Worm (Caenorhabditis elegans): ENCODE results near the gene arl-1.

arl-1 gene

DNA sequence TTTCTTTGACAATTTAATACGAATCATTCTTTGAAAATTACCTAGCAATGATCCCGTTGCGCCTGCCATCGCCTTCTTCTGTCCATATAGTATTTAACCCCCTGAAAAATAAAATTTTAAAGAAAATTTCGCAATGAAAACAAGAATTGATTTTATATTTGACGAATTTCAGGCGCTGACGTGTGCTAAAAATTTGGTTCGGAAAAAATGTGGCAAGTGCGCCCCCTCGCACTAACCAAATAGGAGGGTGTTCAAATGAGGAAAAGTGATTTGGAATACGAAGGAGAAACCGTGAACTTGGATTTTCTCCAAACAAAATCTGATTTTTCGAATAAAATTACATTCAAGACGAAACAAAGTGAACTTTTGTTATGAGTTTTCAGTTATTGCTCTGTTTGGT is 15.8 kb upstream of the arl-1 start, which contains the start of gene stc-1 (continued):
- no peak for TF ChIP-seq lin-39 (tag; optimal IDR thresholded peaks at IDR 0.05)
- TF ChIP-seq zag-1 (tag; optimal IDR thresholded peaks at IDR 0.05), result no peak
- peak; percentile 45 for TF ChIP-seq pqm-1 (tag; optimal IDR thresholded peaks at IDR 0.05)
- TF ChIP-seq nhr-11 (tag; optimal IDR thresholded peaks at IDR 0.05), result no peak

DNA sequence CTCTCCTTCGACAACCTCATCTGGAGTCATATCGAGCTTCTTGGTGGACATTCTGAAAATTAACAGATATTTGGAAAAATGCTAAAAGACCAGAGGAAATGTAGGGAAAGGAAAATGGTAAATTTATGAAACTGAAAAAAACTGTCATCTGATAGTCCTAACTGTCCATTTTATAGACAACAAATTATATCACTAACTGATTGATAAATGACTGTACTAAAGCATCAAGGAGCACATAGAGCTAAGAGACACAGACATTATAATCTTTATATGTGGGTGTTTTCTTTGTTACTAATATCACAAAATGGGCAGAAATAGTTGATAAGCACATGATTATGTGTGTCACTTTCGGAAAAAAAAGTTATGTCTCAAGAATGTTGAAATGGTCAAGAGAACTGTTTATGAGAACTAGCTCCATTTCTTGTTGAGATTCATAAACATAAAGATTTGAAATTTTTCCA is 15.0 kb upstream of the arl-1 start, which contains the start of gene F54C9.3:
TSS of gene F54C9.3 (minus strand) at position 51 of the 461 bp plus-strand sequence.
- TF ChIP-seq pqm-1 (tag; optimal IDR thresholded peaks at IDR 0.05) (peak; percentile 98), pha-4 (tag; optimal IDR thresholded peaks at IDR 0.05) (peak; percentile 80), lin-15B (tag; optimal IDR thresholded peaks at IDR 0.05) (no peak), nhr-25 (tag; optimal IDR thresholded peaks at IDR 0.05) (no peak), nhr-76 (tag; optimal IDR thresholded peaks at IDR 0.05) (no peak), jun-1 (tag; optimal IDR thresholded peaks at IDR 0.05) (peak; percentile 55), fkh-10 (GFP tag; optimal IDR thresholded peaks at IDR 0.05) (no peak), ceh-82 (tag; optimal IDR thresholded peaks at IDR 0.05) (no peak), ztf-4 (tag; optimal IDR thresholded peaks at IDR 0.05) (no peak), nhr-77 (tag; optimal IDR thresholded peaks at IDR 0.05) (no peak), daf-12 (tag; optimal IDR thresholded peaks at IDR 0.05) (no peak), elt-2 (tag; optimal IDR thresholded peaks at IDR 0.05) (peak; percentile 95), ceh-28 (tag; optimal IDR thresholded peaks at IDR 0.05) (no peak)

DNA sequence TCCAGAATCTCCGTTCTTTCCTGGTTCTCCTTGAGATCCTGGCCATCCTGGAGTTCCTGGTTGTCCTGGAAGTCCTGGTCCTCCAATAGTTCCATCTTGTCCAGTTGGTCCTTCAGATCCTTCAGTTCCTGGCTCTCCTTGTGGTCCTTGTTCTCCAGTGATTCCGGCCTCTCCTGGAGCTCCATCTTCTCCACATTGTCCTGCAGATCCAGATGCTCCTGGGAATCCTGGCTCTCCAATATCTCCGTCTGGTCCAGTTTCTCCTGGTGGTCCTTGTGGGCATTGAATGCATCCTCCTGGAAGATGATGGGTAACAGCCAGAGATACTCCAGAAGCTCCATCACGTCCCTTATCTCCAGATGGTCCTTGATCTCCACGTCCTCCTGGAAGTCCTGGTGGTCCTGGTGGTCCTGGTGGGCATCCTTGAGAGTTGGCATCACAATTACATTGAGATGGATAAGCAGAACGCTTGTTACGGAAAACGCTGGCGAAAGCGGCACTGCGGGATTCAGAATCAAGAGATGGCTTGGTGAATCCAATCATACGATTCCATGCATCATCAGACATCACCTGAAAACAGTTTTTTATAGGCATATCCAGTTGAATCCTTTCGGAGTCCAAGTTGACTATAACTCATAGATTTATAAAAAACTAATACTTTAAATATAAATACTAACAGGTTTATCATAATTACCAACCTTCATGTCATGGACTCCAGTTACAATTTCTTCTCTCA is 13.4 kb upstream of the arl-1 start:
- TF ChIP-seq nhr-11 (tag; optimal IDR thresholded peaks at IDR 0.05) (no peak), elt-2 (tag; optimal IDR thresholded peaks at IDR 0.05) (no peak), sea-2 (GFP tag; optimal IDR thresholded peaks at IDR 0.05) (no peak), pqm-1 (tag; optimal IDR thresholded peaks at IDR 0.05) (no peak), fkh-2 (tag; optimal IDR thresholded peaks at IDR 0.05) (no peak), tbx-2 (tag; optimal IDR thresholded peaks at IDR 0.05) (no peak), lsy-12 (tag; optimal IDR thresholded peaks at IDR 0.05) (no peak), unc-39 (tag; optimal IDR thresholded peaks at IDR 0.05) (no peak)

DNA sequence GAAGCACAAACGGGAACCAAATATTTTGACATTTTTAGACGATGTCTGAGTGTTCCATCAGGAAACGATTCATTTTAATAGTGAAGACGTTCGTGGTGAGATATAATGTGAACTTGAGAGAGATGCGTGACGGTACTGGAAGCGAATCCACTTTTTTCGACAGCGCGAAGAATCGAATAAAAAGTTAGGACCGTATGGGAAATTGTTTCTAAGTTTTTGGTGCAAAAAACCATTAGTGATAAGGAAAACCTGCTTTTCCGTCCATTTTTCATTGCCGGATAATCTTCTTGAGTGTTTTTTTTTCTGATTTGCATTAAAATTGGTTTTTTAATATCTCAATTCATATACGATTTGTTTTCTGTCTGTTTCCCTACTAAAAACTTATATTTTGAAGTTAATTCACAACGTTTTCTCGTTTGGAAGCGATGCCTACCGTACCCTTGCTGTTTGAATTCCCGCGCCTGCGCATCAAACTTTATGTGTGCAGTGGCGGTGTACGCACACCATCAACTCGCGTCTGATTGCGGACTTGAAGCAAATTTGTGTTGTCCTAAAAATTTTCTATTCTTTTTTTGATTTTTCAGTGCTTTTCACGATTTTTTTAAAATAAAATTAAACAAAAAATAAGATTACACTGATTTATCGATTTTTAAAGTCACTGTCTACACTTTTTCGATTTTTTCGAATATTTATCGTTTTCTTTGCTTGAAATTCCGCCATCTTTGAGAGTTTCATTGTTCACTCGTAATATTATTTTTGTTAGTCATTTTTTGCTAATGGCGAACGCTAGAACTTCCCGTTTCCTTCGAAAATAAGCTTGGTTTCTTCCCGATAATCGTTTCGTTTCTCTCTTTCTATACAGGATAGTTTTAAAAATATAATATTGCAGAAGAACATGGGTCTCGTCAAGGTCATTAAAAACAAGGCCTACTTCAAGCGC is 12.5 kb upstream of the arl-1 start, which contains the start of the genes col-38 and rpl-5:
TSS of gene col-38 (minus strand) at position 51 of the 940 bp plus-strand sequence.
TSS of gene rpl-5 (plus strand) at position 890 of the 940 bp plus-strand sequence.
- peak; percentile 87 for TF ChIP-seq egl-5 (tag; optimal IDR thresholded peaks at IDR 0.05)
- peak; percentile 78 for TF ChIP-seq snpc-4 (tag; optimal IDR thresholded peaks at IDR 0.05)
- no peak for TF ChIP-seq eor-1 (tag; optimal IDR thresholded peaks at IDR 0.05)
- TF ChIP-seq mdl-1 (tag; optimal IDR thresholded peaks at IDR 0.05), result no peak
- TF ChIP-seq ZK546.5 (tag; optimal IDR thresholded peaks at IDR 0.05), result peak; percentile 84
- peak; percentile 63 for TF ChIP-seq hmg-11 (tag; optimal IDR thresholded peaks at IDR 0.05)
- no peak for TF ChIP-seq nhr-28 (tag; optimal IDR thresholded peaks at IDR 0.05)
- no peak for TF ChIP-seq elt-3 (tag; optimal IDR thresholded peaks at IDR 0.05)
- TF ChIP-seq nhr-23 (tag; optimal IDR thresholded peaks at IDR 0.05), result peak; percentile 96
- TF ChIP-seq ztf-4 (tag; optimal IDR thresholded peaks at IDR 0.05), result peak; percentile 2
- TF ChIP-seq nhr-11 (tag; optimal IDR thresholded peaks at IDR 0.05), result peak; percentile 73
- TF ChIP-seq elt-1 (tag; optimal IDR thresholded peaks at IDR 0.05), result peak; percentile 23
- peak; percentile 51 for TF ChIP-seq pqm-1 (tag; optimal IDR thresholded peaks at IDR 0.05)
- peak; percentile 73 for TF ChIP-seq R02D3.7 (tag; optimal IDR thresholded peaks at IDR 0.05)
- TF ChIP-seq lsy-12 (tag; optimal IDR thresholded peaks at IDR 0.05), result peak; percentile 77
- TF ChIP-seq jun-1 (tag; optimal IDR thresholded peaks at IDR 0.05), result peak; percentile 66
- TF ChIP-seq nhr-76 (tag; optimal IDR thresholded peaks at IDR 0.05), result no peak
- peak; percentile 97 for TF ChIP-seq nfya-1 (tag; optimal IDR thresholded peaks at IDR 0.05; ENCODE audit: insufficient read depth)
- no peak for TF ChIP-seq fos-1 (tag; optimal IDR thresholded peaks at IDR 0.05)
- TF ChIP-seq nhr-43 (tag; optimal IDR thresholded peaks at IDR 0.05; ENCODE audit: poor library complexity, severe bottlenecking), result peak; percentile 66
- no peak for TF ChIP-seq unc-39 (tag; optimal IDR thresholded peaks at IDR 0.05)
- TF ChIP-seq ceh-82 (tag; optimal IDR thresholded peaks at IDR 0.05), result no peak
- peak; percentile 94 for TF ChIP-seq nhr-25 (tag; optimal IDR thresholded peaks at IDR 0.05)
- TF ChIP-seq ztf-11 (tag; optimal IDR thresholded peaks at IDR 0.05), result no peak
- peak; percentile 83 for TF ChIP-seq fkh-10 (GFP tag; optimal IDR thresholded peaks at IDR 0.05)
- peak; percentile 72 for TF ChIP-seq elt-2 (tag; optimal IDR thresholded peaks at IDR 0.05)
- TF ChIP-seq pha-4 (tag; optimal IDR thresholded peaks at IDR 0.05), result peak; percentile 99
- TF ChIP-seq nhr-12 (tag; optimal IDR thresholded peaks at IDR 0.05), result no peak
- peak; percentile 97 for TF ChIP-seq lin-15B (tag; optimal IDR thresholded peaks at IDR 0.05)
- TF ChIP-seq unc-62 (GFP tag; optimal IDR thresholded peaks at IDR 0.05), result peak; percentile 28
- TF ChIP-seq nhr-67 (tag; optimal IDR thresholded peaks at IDR 0.05), result no peak
- TF ChIP-seq nhr-77 (tag; optimal IDR thresholded peaks at IDR 0.05), result no peak
- peak; percentile 93 for TF ChIP-seq lin-39 (tag; optimal IDR thresholded peaks at IDR 0.05)
- no peak for TF ChIP-seq nhr-237 (tag; optimal IDR thresholded peaks at IDR 0.05)
- TF ChIP-seq skn-1 (tag; optimal IDR thresholded peaks at IDR 0.05), result peak; percentile 78
- TF ChIP-seq ceh-28 (tag; optimal IDR thresholded peaks at IDR 0.05), result peak; percentile 64
